Worm (Caenorhabditis elegans) whole organism, mixed stage, embryonic: ENCODE measurements around the gene ergi-3.
A peak's percentile ranks its signal among the peaks of the same experiment; 100 is the strongest.

Experiments
- M03D4.4 ChIP-seq: sonication (generic microtip); optimal IDR thresholded peaks from 2 replicates; lab custom pipeline; 2017; ENCODE audit warnings: mild to moderate bottlenecking, missing genetic modification characterization, missing compliant biosample characterization
- blmp-1 ChIP-seq: fragments of 150-350 bp; optimal IDR thresholded peaks from 2 replicates; lab custom pipeline; 2014; ENCODE audit warnings: missing biosample characterization, missing genetic modification characterization
- ceh-39 ChIP-seq: fragments of 150-350 bp; optimal IDR thresholded peaks from 2 replicates; lab custom pipeline; 2014; ENCODE audit warnings: missing biosample characterization, missing genetic modification characterization
- ceh-43 ChIP-seq: fragments of 200-800 bp; sonication (Bioruptor generic); optimal IDR thresholded peaks from 2 replicates; lab custom pipeline; 2018; ENCODE audit warnings: mild to moderate bottlenecking, missing genetic modification characterization, moderate library complexity, missing compliant biosample characterization
- ceh-83 ChIP-seq: fragments of 200-800 bp; sonication (Bioruptor generic); optimal IDR thresholded peaks from 2 replicates; lab custom pipeline; 2018; ENCODE audit warnings: mild to moderate bottlenecking, missing genetic modification characterization, missing compliant biosample characterization
- ces-1 ChIP-seq: fragments of 150-350 bp; optimal IDR thresholded peaks from 2 replicates; lab custom pipeline; 2014; ENCODE audit warnings: missing biosample characterization, missing genetic modification reagents, missing genetic modification characterization
- cnd-1 ChIP-seq: fragments of 200-800 bp; sonication (Bioruptor generic); optimal IDR thresholded peaks from 2 replicates; lab custom pipeline; 2018; ENCODE audit warnings: mild to moderate bottlenecking, missing genetic modification characterization, missing compliant biosample characterization
- drap-1 ChIP-seq: fragments of 200-800 bp; sonication (Bioruptor generic); optimal IDR thresholded peaks from 3 replicates; lab custom pipeline; 2018; ENCODE audit warnings: mild to moderate bottlenecking, missing genetic modification characterization, missing compliant biosample characterization
- elt-1 ChIP-seq: sonication (generic microtip); optimal IDR thresholded peaks from 2 replicates; lab custom pipeline; 2017; ENCODE audit warnings: missing genetic modification characterization, mild to moderate bottlenecking, missing compliant biosample characterization, antibody characterized with exemption, moderate library complexity, borderline replicate concordance; ENCODE audit not compliant: insufficient read depth
- elt-3 ChIP-seq: fragments of 150-350 bp; optimal IDR thresholded peaks from 2 replicates; lab custom pipeline; 2014; ENCODE audit warnings: missing biosample characterization, missing genetic modification characterization
- flh-1 ChIP-seq: fragments of 200-800 bp; sonication (Bioruptor generic); optimal IDR thresholded peaks from 2 replicates; lab custom pipeline; 2018; ENCODE audit warnings: mild to moderate bottlenecking, missing genetic modification characterization, moderate library complexity, missing compliant biosample characterization
- ham-2 ChIP-seq: fragments of 200-800 bp; sonication (Bioruptor generic); optimal IDR thresholded peaks from 2 replicates; lab custom pipeline; 2018; ENCODE audit warnings: mild to moderate bottlenecking, missing genetic modification characterization, missing compliant biosample characterization
- hlh-1 ChIP-seq: fragments of 150-350 bp; optimal IDR thresholded peaks from 2 replicates; lab custom pipeline; 2014; ENCODE audit warnings: missing biosample characterization, missing genetic modification reagents, missing genetic modification characterization
- lin-13 ChIP-seq: fragments of 150-350 bp; optimal IDR thresholded peaks from 2 replicates; lab custom pipeline; 2014; ENCODE audit warnings: missing biosample characterization, missing genetic modification characterization
- mab-5 ChIP-seq: fragments of 150-350 bp; optimal IDR thresholded peaks from 2 replicates; lab custom pipeline; 2014; ENCODE audit warnings: missing biosample characterization, missing genetic modification characterization
- mep-1 ChIP-seq: fragments of 150-350 bp; optimal IDR thresholded peaks from 2 replicates; lab custom pipeline; 2017; ENCODE audit warnings: missing biosample characterization, missing genetic modification reagents, missing genetic modification characterization, inconsistent platforms
- mls-2 ChIP-seq: sonication (generic microtip); optimal IDR thresholded peaks from 2 replicates; lab custom pipeline; 2016; ENCODE audit warnings: mild to moderate bottlenecking, missing genetic modification characterization, moderate library complexity, missing compliant biosample characterization
- nhr-12 ChIP-seq: fragments of 150-350 bp; optimal IDR thresholded peaks from 2 replicates; lab custom pipeline; 2014; ENCODE audit warnings: missing biosample characterization, missing genetic modification characterization
- nhr-2 ChIP-seq: fragments of 150-350 bp; optimal IDR thresholded peaks from 2 replicates; lab custom pipeline; 2014; ENCODE audit warnings: missing biosample characterization, missing genetic modification characterization
- nhr-237 ChIP-seq: fragments of 150-350 bp; optimal IDR thresholded peaks from 2 replicates; lab custom pipeline; 2014; ENCODE audit warnings: missing biosample characterization, missing genetic modification characterization
- nhr-28 ChIP-seq: fragments of 150-350 bp; optimal IDR thresholded peaks from 2 replicates; lab custom pipeline; 2014; ENCODE audit warnings: missing biosample characterization, missing genetic modification characterization
- sem-2 ChIP-seq: fragments of 200-800 bp; sonication (Bioruptor generic); optimal IDR thresholded peaks from 2 replicates; lab custom pipeline; 2018; ENCODE audit warnings: mild to moderate bottlenecking, missing genetic modification characterization, missing compliant biosample characterization
- sptf-1 ChIP-seq: sonication (generic microtip); optimal IDR thresholded peaks from 2 replicates; lab custom pipeline; 2017; ENCODE audit warnings: mild to moderate bottlenecking, missing genetic modification characterization, moderate library complexity, missing compliant biosample characterization
- tbx-8 ChIP-seq: fragments of 200-800 bp; sonication (Bioruptor generic); optimal IDR thresholded peaks from 2 replicates; lab custom pipeline; 2018; ENCODE audit warnings: mild to moderate bottlenecking, missing genetic modification characterization, moderate library complexity, missing compliant biosample characterization
- unc-120 ChIP-seq: sonication (generic microtip); optimal IDR thresholded peaks from 2 replicates; lab custom pipeline; 2017; ENCODE audit warnings: missing genetic modification characterization, missing compliant biosample characterization; ENCODE audit not compliant: poor library complexity, severe bottlenecking
- unc-62 ChIP-seq: fragments of 150-350 bp; optimal IDR thresholded peaks from 2 replicates; lab custom pipeline; 2014; ENCODE audit warnings: missing biosample characterization, missing genetic modification reagents, missing genetic modification characterization
- zip-8 ChIP-seq: fragments of 150-350 bp; optimal IDR thresholded peaks from 2 replicates; lab custom pipeline; 2014; ENCODE audit warnings: missing biosample characterization, missing genetic modification characterization
- ztf-11 ChIP-seq: fragments of 150-350 bp; optimal IDR thresholded peaks from 2 replicates; lab custom pipeline; 2014; ENCODE audit warnings: missing biosample characterization, missing genetic modification characterization

ergi-3 gene

ce11 chrX:15630340-15630739, 13.8 kb upstream of the ergi-3 start, which contains the start of gene K09E9.4:
Gene K09E9.4, minus strand, starts transcription at chrX:15630440.
- no peak for TF ChIP-seq zip-8 (tag; lab: Kevin White, UChicago)
- no peak for TF ChIP-seq hlh-1 (tag; lab: Kevin White, UChicago)
- no peak for TF ChIP-seq sptf-1 (tag; lab: Kevin White, UChicago)
- no peak for TF ChIP-seq M03D4.4 (tag; lab: Kevin White, UChicago)
- no peak for TF ChIP-seq ceh-83 (GFP tag; lab: Kevin White, UChicago)
- no peak for TF ChIP-seq ham-2 (GFP tag; lab: Kevin White, UChicago)
- no peak for TF ChIP-seq cnd-1 (tag; lab: Kevin White, UChicago)
- no peak for TF ChIP-seq mab-5
- TF ChIP-seq nhr-12 (tag; lab: Kevin White, UChicago) = no peak
- no peak for TF ChIP-seq drap-1 (GFP tag; lab: Kevin White, UChicago)
- no peak for TF ChIP-seq blmp-1 (tag; lab: Kevin White, UChicago)
- no peak for TF ChIP-seq elt-1 (tag; lab: Kevin White, UChicago)
- no peak for TF ChIP-seq flh-1 (GFP tag; lab: Kevin White, UChicago)
- no peak for TF ChIP-seq nhr-2 (tag; lab: Kevin White, UChicago)
- no peak for TF ChIP-seq tbx-8 (GFP tag; lab: Kevin White, UChicago)
- no peak for TF ChIP-seq mls-2
- no peak for TF ChIP-seq nhr-237 (tag; lab: Kevin White, UChicago)
- no peak for TF ChIP-seq ztf-11 (tag; lab: Kevin White, UChicago)

- no peak for TF ChIP-seq unc-120
- no peak for TF ChIP-seq elt-3 (tag; lab: Kevin White, UChicago)
- no peak for TF ChIP-seq nhr-2 (tag; lab: Kevin White, UChicago)
- no peak for TF ChIP-seq ztf-11 (tag; lab: Kevin White, UChicago)
- TF ChIP-seq flh-1 (GFP tag; lab: Kevin White, UChicago) = no peak
- TF ChIP-seq nhr-12 (tag; lab: Kevin White, UChicago) = no peak
- no peak for TF ChIP-seq mab-5
- TF ChIP-seq ceh-83 (GFP tag; lab: Kevin White, UChicago) = no peak
- no peak for TF ChIP-seq ces-1 (GFP tag; lab: Kevin White, UChicago)
- no peak for TF ChIP-seq tbx-8 (GFP tag; lab: Kevin White, UChicago)
Measured at ce11 chrX:15629615-15630014, 13.1 kb upstream of the ergi-3 start.

- TF ChIP-seq sptf-1 (tag; lab: Kevin White, UChicago) = no peak
- no peak for TF ChIP-seq cnd-1 (tag; lab: Kevin White, UChicago)
- no peak for TF ChIP-seq elt-1 (tag; lab: Kevin White, UChicago)
- no peak for TF ChIP-seq flh-1 (GFP tag; lab: Kevin White, UChicago)
- no peak for TF ChIP-seq mls-2
- TF ChIP-seq mep-1 (tag; lab: Kevin White, UChicago) = no peak
- no peak for TF ChIP-seq ceh-39 (tag; lab: Kevin White, UChicago)
- no peak for TF ChIP-seq nhr-28
- TF ChIP-seq unc-120 = no peak
- TF ChIP-seq tbx-8 (GFP tag; lab: Kevin White, UChicago) = no peak
- TF ChIP-seq zip-8 (tag; lab: Kevin White, UChicago) = no peak
- TF ChIP-seq sem-2 (GFP tag; lab: Kevin White, UChicago) = no peak
- no peak for TF ChIP-seq blmp-1 (tag; lab: Kevin White, UChicago)
- no peak for TF ChIP-seq elt-3 (tag; lab: Kevin White, UChicago)
- TF ChIP-seq hlh-1 (tag; lab: Kevin White, UChicago) = no peak
- TF ChIP-seq ceh-43 (GFP tag; lab: Kevin White, UChicago) = no peak
Measured at ce11 chrX:15628945-15629344, 12.4 kb upstream of the ergi-3 start.

ce11 chrX:15627814-15628213, 11.3 kb upstream of the ergi-3 start:
- TF ChIP-seq lin-13 (tag; lab: Kevin White, UChicago) (no peak), ces-1 (GFP tag; lab: Kevin White, UChicago) (peak; percentile 62), M03D4.4 (tag; lab: Kevin White, UChicago) (no peak)

ce11 chrX:15626119-15626850, 9.7 kb upstream of the ergi-3 start:
- TF ChIP-seq ztf-11 (tag; lab: Kevin White, UChicago) (no peak), unc-62 (GFP tag; lab: Kevin White, UChicago) (peak; percentile 28)
